Fruit fly (Drosophila melanogaster): ENCODE data around the gene BBIP1.

dm6 chr3R:9359393-9359792 is 44.8 kb upstream of the BBIP1 start:
- TF ChIP-seq usp (GFP tag; optimal IDR thresholded peaks at IDR 0.05) (no peak), Hnf4 (GFP tag; optimal IDR thresholded peaks at IDR 0.05) (no peak), OdsH (GFP tag; optimal IDR thresholded peaks at IDR 0.05) (no peak), jim (GFP tag; optimal IDR thresholded peaks at IDR 0.05) (no peak), fru (GFP tag; optimal IDR thresholded peaks at IDR 0.05) (no peak), tai (GFP tag; optimal IDR thresholded peaks at IDR 0.05) (no peak), pan (optimal IDR thresholded peaks at IDR 0.05) (no peak), sage (GFP tag; optimal IDR thresholded peaks at IDR 0.05) (no peak), br (GFP tag; optimal IDR thresholded peaks at IDR 0.05) (no peak)

Measured in whole organism, wandering third instar larva.